Worm (Caenorhabditis elegans) whole organism, midembryonic: ENCODE measurements around the gene rad-23.

Experiments
- T22C8.4 ChIP-seq: fragments of 200-800 bp; sonication (Bioruptor generic); IDR thresholded peaks from 2 replicates; pipeline ENCODE4 v1.3.6; 2022; ENCODE audit warnings: missing genetic modification characterization, missing compliant biosample characterization
- cog-1 ChIP-seq: sonication (generic microtip); optimal IDR thresholded peaks from 2 replicates; lab custom pipeline; 2016; ENCODE audit warnings: missing genetic modification characterization, missing compliant biosample characterization
- flt-1 ChIP-seq: fragments of 200-800 bp; sonication (Bioruptor generic); IDR thresholded peaks from 2 replicates; pipeline ENCODE4 v1.3.6; 2022; ENCODE audit warnings: missing genetic modification characterization, missing compliant biosample characterization
- klf-2 ChIP-seq: fragments of 200-800 bp; sonication (Bioruptor generic); conservative IDR thresholded peaks from 2 replicates; pipeline ENCODE4 v1.3.6; 2022; ENCODE audit warnings: missing genetic modification reagents, missing genetic modification characterization, missing compliant biosample characterization
- med-1 ChIP-seq: sonication (generic microtip); optimal IDR thresholded peaks from 2 replicates; lab custom pipeline; 2017; ENCODE audit warnings: missing genetic modification characterization, mild to moderate bottlenecking, missing compliant biosample characterization, antibody characterized with exemption, missing genetic modification reagents; ENCODE audit not compliant: insufficient read depth
- ref-1 ChIP-seq: fragments of 200-800 bp; sonication (Bioruptor generic); conservative IDR thresholded peaks from 2 replicates; pipeline ENCODE4 v1.3.6; 2022; ENCODE audit warnings: missing genetic modification reagents, missing genetic modification characterization, missing compliant biosample characterization
- tab-1 ChIP-seq: fragments of 200-800 bp; sonication (Bioruptor generic); IDR thresholded peaks from 2 replicates; pipeline ENCODE4 v1.3.6; 2022; ENCODE audit warnings: missing genetic modification characterization, missing compliant biosample characterization
- ztf-23 ChIP-seq: fragments of 200-800 bp; sonication (Bioruptor generic); IDR thresholded peaks from 2 replicates; pipeline ENCODE4 v1.3.6; 2022; ENCODE audit warnings: missing genetic modification reagents, missing genetic modification characterization, missing compliant biosample characterization
- ztf-29 ChIP-seq: fragments of 200-800 bp; sonication (Bioruptor generic); IDR thresholded peaks from 2 replicates; pipeline ENCODE4 v1.3.6; 2022; ENCODE audit warnings: missing genetic modification reagents, missing genetic modification characterization, missing compliant biosample characterization

rad-23 gene

DNA sequence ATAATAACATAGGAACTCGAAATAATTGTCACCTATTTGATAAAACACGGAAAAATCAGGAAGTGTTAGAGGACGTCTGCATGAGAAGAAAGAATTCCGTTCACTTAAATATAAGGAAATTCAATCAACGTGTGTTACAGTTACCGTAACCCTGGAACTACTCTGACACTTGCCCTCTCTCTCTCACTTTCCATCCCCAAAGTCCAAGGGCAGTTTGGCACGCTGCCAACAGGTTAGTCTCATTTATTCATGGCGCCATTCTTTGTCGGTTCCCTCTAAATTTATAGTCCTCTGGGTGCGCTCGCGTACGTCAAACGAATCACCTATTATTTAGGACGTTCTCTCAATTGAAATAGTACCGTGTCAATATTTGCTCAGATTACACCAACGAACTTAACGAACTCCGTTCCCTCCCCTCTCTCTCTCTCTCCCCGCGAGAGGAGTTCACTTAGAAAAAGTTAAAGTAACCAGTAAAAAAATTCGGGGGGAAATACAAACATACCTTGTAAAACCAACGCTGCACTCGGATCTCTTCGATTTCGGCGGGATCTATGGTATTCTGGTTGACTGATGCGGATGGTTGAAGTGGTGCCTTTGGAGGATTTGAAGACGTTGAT is 31.8 kb downstream of the rad-23 start:
- TF ChIP-seq cog-1, result no peak
- no peak for TF ChIP-seq flt-1
- TF ChIP-seq ztf-29, result no peak
- no peak for TF ChIP-seq ztf-23 (GFP tag; lab: Robert Waterston, UW)
- TF ChIP-seq klf-2 (GFP tag; lab: Robert Waterston, UW), result no peak
- no peak for TF ChIP-seq ref-1 (GFP tag; lab: Robert Waterston, UW)
- no peak for TF ChIP-seq T22C8.4 (GFP tag; lab: Robert Waterston, UW)
- no peak for TF ChIP-seq tab-1 (GFP tag; lab: Robert Waterston, UW)
- no peak for TF ChIP-seq med-1 (GFP tag; lab: Kevin White, UChicago)

DNA sequence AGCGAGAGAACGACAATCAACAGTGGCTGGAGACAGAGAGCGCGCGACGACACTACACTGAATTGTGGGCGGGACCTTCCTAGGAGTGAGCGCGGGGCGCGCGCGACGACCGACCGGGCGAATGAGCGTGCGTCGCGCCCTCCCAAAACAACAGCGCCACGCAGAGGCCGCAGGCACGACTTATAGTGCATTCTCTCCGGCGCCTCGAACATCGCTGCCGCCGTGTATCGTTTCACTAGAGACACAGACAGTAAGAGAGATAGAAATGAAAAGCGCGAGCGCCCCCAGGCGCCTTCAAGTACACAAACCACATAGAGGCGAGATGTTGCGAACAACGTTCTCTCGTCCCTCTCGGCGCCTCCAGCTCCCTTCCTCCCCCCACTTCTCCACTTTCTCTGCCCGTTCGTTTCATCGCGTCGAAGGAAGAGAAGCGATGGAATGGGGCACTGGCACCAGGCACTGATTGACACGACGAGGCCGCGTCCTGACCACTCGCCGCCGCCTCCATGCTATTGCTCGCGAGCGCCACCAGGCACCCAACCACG is 32.6 kb downstream of the rad-23 start:
- TF ChIP-seq ztf-29 (no peak), tab-1 (GFP tag; lab: Robert Waterston, UW) (no peak), flt-1 (peak; percentile 33; the same call in 1 of the 2 replicates), klf-2 (GFP tag; lab: Robert Waterston, UW) (no peak), med-1 (GFP tag; lab: Kevin White, UChicago) (no peak)

DNA sequence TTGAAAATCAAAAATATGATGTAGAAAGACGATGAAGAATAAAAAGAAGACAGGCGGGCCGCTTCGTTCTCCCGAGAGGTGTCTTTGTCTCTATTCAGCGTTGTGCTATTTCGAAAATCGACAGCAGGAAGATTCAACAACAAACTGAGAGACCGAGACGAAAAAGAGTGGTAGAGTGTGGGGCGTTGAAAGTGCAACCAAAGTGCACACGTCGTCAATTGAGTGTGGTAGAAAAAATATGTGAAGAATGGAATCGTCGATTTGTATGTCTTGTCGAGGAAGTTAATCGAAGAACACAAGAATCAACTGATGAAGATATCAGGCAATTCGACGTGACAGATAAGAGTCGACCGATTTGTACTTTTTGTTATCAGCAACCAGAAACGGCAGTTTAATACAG is 33.4 kb downstream of the rad-23 start:
- TF ChIP-seq ztf-29 (no peak), T22C8.4 (GFP tag; lab: Robert Waterston, UW) (no peak), tab-1 (GFP tag; lab: Robert Waterston, UW) (no peak), ztf-23 (GFP tag; lab: Robert Waterston, UW) (no peak), ref-1 (GFP tag; lab: Robert Waterston, UW) (no peak), klf-2 (GFP tag; lab: Robert Waterston, UW) (no peak), med-1 (GFP tag; lab: Kevin White, UChicago) (no peak)

DNA sequence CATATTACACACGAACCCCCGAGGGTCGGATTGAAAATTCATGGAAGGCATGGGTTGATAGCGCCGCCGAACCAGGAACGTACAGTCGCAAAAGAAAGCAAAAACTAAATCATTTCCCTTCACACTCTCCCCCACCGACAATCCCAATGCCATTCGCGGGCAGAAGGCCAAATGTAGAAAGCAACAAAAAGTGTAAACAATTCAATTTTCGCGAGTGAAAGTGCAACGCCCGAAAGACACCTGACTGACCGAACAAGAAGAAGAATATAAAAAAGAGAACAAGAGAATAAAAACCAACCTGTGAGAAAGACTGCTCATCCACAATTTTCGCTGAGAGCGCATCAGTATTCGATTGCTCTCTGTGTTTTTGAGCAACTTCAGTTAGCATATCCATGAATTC is 34.8 kb downstream of the rad-23 start:
- TF ChIP-seq flt-1 (peak; percentile 29; the same call in 1 of the 2 replicates), cog-1 (no peak), med-1 (GFP tag; lab: Kevin White, UChicago) (no peak), ztf-23 (GFP tag; lab: Robert Waterston, UW) (no peak), ztf-29 (no peak), klf-2 (GFP tag; lab: Robert Waterston, UW) (no peak)

- TF ChIP-seq ztf-23 (GFP tag; lab: Robert Waterston, UW) (0 out of 2 replicates have a peak, but pooled peaks have one; percentile 21), ztf-29 (no peak)
Measured at ce11 chrII:11616333-11616942, 36.1 kb downstream of the rad-23 start.

- TF ChIP-seq ztf-29, result no peak
- TF ChIP-seq ref-1 (GFP tag; lab: Robert Waterston, UW), result no peak
- no peak for TF ChIP-seq ztf-23 (GFP tag; lab: Robert Waterston, UW)
- TF ChIP-seq klf-2 (GFP tag; lab: Robert Waterston, UW), result no peak
- no peak for TF ChIP-seq med-1 (GFP tag; lab: Kevin White, UChicago)
- no peak for TF ChIP-seq flt-1
- no peak for TF ChIP-seq tab-1 (GFP tag; lab: Robert Waterston, UW)
- TF ChIP-seq cog-1, result no peak
Measured at ce11 chrII:11614103-11614857, 38.2 kb downstream of the rad-23 start.

DNA sequence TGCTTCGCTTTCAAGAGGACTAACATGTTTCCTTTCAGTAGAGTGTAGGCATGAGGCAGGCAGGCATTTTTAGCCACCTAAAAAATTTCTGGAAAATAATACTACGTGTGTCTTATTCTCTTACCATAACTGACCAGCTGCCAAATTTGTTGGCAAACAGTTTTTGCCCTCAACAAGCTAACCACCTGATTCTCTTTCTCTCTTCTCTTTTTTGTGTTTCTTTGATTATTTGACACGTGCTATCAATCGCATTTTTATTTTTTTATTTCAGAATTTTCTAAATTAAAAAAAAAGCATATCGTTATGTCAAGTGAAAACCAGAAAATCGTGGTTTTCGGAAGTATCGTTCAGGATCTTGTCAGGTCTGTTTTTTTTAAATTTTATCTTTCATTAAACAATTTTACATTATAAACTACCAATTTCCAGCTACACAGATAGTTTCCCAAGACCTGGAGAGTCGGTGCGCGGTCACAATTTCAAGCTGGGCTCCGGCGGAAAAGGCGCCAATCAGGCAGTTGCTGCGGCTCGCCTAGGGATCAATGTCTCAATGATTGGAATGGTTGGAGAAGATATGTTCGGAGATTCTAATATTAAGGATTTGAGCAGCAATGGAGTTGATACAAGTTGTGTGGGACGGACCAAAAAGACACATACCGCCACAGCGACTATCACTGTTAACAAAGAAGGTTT is 40.4 kb downstream of the rad-23 start, which contains the start of gene F07A11.5:
Gene F07A11.5 (plus strand): TSS at position 267 of the 690 bp plus-strand sequence.
- TF ChIP-seq med-1 (GFP tag; lab: Kevin White, UChicago) (no peak), T22C8.4 (GFP tag; lab: Robert Waterston, UW) (no peak), ref-1 (GFP tag; lab: Robert Waterston, UW) (no peak), ztf-23 (GFP tag; lab: Robert Waterston, UW) (no peak), flt-1 (no peak), klf-2 (GFP tag; lab: Robert Waterston, UW) (no peak), tab-1 (GFP tag; lab: Robert Waterston, UW) (no peak), ztf-29 (no peak), cog-1 (no peak)

- TF ChIP-seq flt-1 (no peak), cog-1 (no peak), klf-2 (GFP tag; lab: Robert Waterston, UW) (no peak), T22C8.4 (GFP tag; lab: Robert Waterston, UW) (no peak), tab-1 (GFP tag; lab: Robert Waterston, UW) (no peak), ztf-29 (no peak), ztf-23 (GFP tag; lab: Robert Waterston, UW) (no peak), med-1 (GFP tag; lab: Kevin White, UChicago) (no peak), ref-1 (GFP tag; lab: Robert Waterston, UW) (no peak)
Measured at ce11 chrII:11611462-11611861, 41.1 kb downstream of the rad-23 start.

- TF ChIP-seq flt-1 (no peak), cog-1 (no peak), med-1 (GFP tag; lab: Kevin White, UChicago) (no peak), ztf-29 (no peak), ref-1 (GFP tag; lab: Robert Waterston, UW) (no peak), tab-1 (GFP tag; lab: Robert Waterston, UW) (no peak), klf-2 (GFP tag; lab: Robert Waterston, UW) (no peak), T22C8.4 (GFP tag; lab: Robert Waterston, UW) (no peak), ztf-23 (GFP tag; lab: Robert Waterston, UW) (no peak)
Measured at ce11 chrII:11604613-11605012, 47.9 kb downstream of the rad-23 start.
